Fruit fly (Drosophila melanogaster) whole organism, wandering third instar larva: ENCODE measurements around the gene Sgsf.

Experiments
- Dfd ChIP-seq: fragments of >200 bp; optimal IDR thresholded peaks from 2 replicates; lab custom pipeline; 2017; ENCODE audit warnings: missing biosample characterization, missing genetic modification characterization
- Myc ChIP-seq: fragments of >200 bp; optimal IDR thresholded peaks from 2 replicates; lab custom pipeline; 2017
- jim ChIP-seq: fragments of 175-275, 200-325 bp; sonication (Bioruptor generic); optimal IDR thresholded peaks from 2 replicates; lab custom pipeline; 2016; ENCODE audit warnings: missing biosample characterization, mild to moderate bottlenecking, missing genetic modification characterization
- psq ChIP-seq: fragments of 200-800 bp; sonication (Bioruptor generic); optimal IDR thresholded peaks from 3 replicates; lab custom pipeline; 2017; ENCODE audit warnings: missing biosample characterization, mild to moderate bottlenecking, missing genetic modification characterization, moderate library complexity

DNA sequence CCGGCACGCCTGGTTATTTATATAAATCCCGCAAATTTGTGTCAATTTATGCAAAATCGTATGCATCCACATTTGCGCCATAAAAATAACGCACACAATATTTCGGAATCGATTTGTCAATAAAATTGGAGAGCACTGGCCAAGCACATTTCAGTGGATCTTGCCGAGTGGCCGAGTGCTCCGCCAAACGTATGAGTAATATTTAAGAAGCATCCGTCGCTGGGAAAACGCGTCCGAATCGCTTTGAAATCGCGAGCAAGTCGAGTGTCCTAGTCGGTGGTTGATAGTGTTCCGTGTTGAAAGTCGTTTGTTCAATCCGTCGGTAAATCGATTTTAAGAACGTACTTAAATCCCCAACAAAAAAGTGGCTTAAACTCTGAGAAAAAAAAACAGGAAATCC lies 45.5 kb downstream of the Sgsf start, which contains the start of gene CG33098:
- TF ChIP-seq Dfd (GFP tag; lab: Kevin White, UChicago) (no peak), Myc (no peak), jim (GFP tag; lab: Kevin White, UChicago) (no peak), psq (GFP tag; lab: Kevin White, UChicago) (no peak)
